Fruit fly (Drosophila melanogaster) whole organism, prepupa: ENCODE data around the gene CG4607.

ENCODE experiments used
- CG10631 ChIP-seq: fragments of 200-800 bp; sonication (Bioruptor generic); optimal IDR thresholded peaks from 2 replicates; lab custom pipeline; 2016; ENCODE audit warnings: missing biosample characterization, missing genetic modification characterization
- CG10669 ChIP-seq: fragments of 200-800 bp; sonication (Bioruptor generic); optimal IDR thresholded peaks from 3 replicates; lab custom pipeline; 2018; ENCODE audit warnings: missing biosample characterization, mild to moderate bottlenecking, missing genetic modification characterization, moderate library complexity
- CG11294 ChIP-seq: fragments of 200-800 bp; sonication (Bioruptor generic); IDR thresholded peaks from 2 replicates; pipeline ENCODE4 v1.3.6; 2022; ENCODE audit warnings: missing biosample characterization, missing genetic modification characterization
- CG11762 ChIP-seq: fragments of 200-800 bp; sonication (Bioruptor generic); optimal IDR thresholded peaks from 3 replicates; lab custom pipeline; 2016; ENCODE audit warnings: missing biosample characterization, missing genetic modification characterization; ENCODE audit not compliant: insufficient read depth
- CG11902 ChIP-seq: fragments of 200-800 bp; sonication (Bioruptor generic); optimal IDR thresholded peaks from 3 replicates; lab custom pipeline; 2016; ENCODE audit warnings: missing biosample characterization, missing genetic modification characterization
- CG15336 ChIP-seq: fragments of 200-800 bp; sonication (Bioruptor generic); IDR thresholded peaks from 2 replicates; pipeline ENCODE4 v1.3.6; 2022; ENCODE audit warnings: missing biosample characterization, missing genetic modification characterization
- CG1621 ChIP-seq: fragments of 200-800 bp; sonication (Bioruptor generic); optimal IDR thresholded peaks from 3 replicates; lab custom pipeline; 2018; ENCODE audit warnings: missing biosample characterization, mild to moderate bottlenecking, missing genetic modification characterization
- CG16779 ChIP-seq: fragments of 200-800 bp; sonication (Bioruptor generic); optimal IDR thresholded peaks from 3 replicates; lab custom pipeline; 2017; ENCODE audit warnings: missing biosample characterization, mild to moderate bottlenecking, missing genetic modification characterization
- CG3032 ChIP-seq: fragments of 200-800 bp; optimal IDR thresholded peaks from 2 replicates; lab custom pipeline; 2019; ENCODE audit warnings: missing biosample characterization, mild to moderate bottlenecking, missing genetic modification characterization, moderate library complexity
- CG31627 ChIP-seq: fragments of 200-800 bp; sonication (Bioruptor generic); optimal IDR thresholded peaks from 3 replicates; lab custom pipeline; 2016; ENCODE audit warnings: missing biosample characterization, missing genetic modification characterization
- CG32006 ChIP-seq: fragments of 200-800 bp; sonication (Bioruptor generic); optimal IDR thresholded peaks from 3 replicates; lab custom pipeline; 2017; ENCODE audit warnings: missing biosample characterization, mild to moderate bottlenecking, missing genetic modification characterization
- CG34406 ChIP-seq: fragments of 200-800 bp; sonication (Bioruptor generic); optimal IDR thresholded peaks from 3 replicates; lab custom pipeline; 2016; ENCODE audit warnings: missing biosample characterization, missing genetic modification characterization
- CG3919 ChIP-seq: fragments of 200-800 bp; sonication (Bioruptor generic); optimal IDR thresholded peaks from 3 replicates; lab custom pipeline; 2016; ENCODE audit warnings: missing biosample characterization, missing genetic modification characterization
- CG4318 ChIP-seq: fragments of 200-800 bp; sonication (Bioruptor generic); optimal IDR thresholded peaks from 3 replicates; lab custom pipeline; 2017; ENCODE audit warnings: missing biosample characterization, mild to moderate bottlenecking, missing genetic modification characterization
- CG6163 ChIP-seq: fragments of 200-800 bp; sonication (Bioruptor generic); IDR thresholded peaks from 3 replicates; pipeline ENCODE4 v1.3.6; 2022; ENCODE audit warnings: missing biosample characterization, missing genetic modification characterization
- CG6276 ChIP-seq: fragments of 200-800 bp; sonication (Bioruptor generic); optimal IDR thresholded peaks from 2 replicates; lab custom pipeline; 2017; ENCODE audit warnings: missing biosample characterization, mild to moderate bottlenecking, missing genetic modification characterization
- CG6792 ChIP-seq: fragments of 200-800 bp; sonication (Bioruptor generic); optimal IDR thresholded peaks from 3 replicates; lab custom pipeline; 2016; ENCODE audit warnings: missing biosample characterization, missing genetic modification characterization
- CG6808 ChIP-seq: fragments of 200-800 bp; sonication (Bioruptor generic); optimal IDR thresholded peaks from 3 replicates; lab custom pipeline; 2017; ENCODE audit warnings: missing biosample characterization, missing genetic modification characterization, mild to moderate bottlenecking, moderate library complexity, missing genetic modification reagents
- CG6854 ChIP-seq: fragments of 200-800 bp; sonication (Bioruptor generic); optimal IDR thresholded peaks from 2 replicates; lab custom pipeline; 2017; ENCODE audit warnings: missing biosample characterization, mild to moderate bottlenecking, missing genetic modification characterization
- CG7368 ChIP-seq: fragments of 200-800 bp; sonication (Bioruptor generic); optimal IDR thresholded peaks from 3 replicates; lab custom pipeline; 2016; ENCODE audit warnings: missing biosample characterization, missing genetic modification characterization
- CG8119 ChIP-seq: fragments of 200-800 bp; sonication (Bioruptor generic); IDR thresholded peaks from 3 replicates; pipeline ENCODE4 v1.3.6; 2022; ENCODE audit warnings: missing biosample characterization, missing genetic modification characterization
- CG8319 ChIP-seq: fragments of 200-800 bp; sonication (Bioruptor generic); optimal IDR thresholded peaks from 3 replicates; lab custom pipeline; 2016; ENCODE audit warnings: missing biosample characterization, missing genetic modification characterization
- CG8632 ChIP-seq: fragments of 200-800 bp; sonication (Bioruptor generic); optimal IDR thresholded peaks from 3 replicates; lab custom pipeline; 2016; ENCODE audit warnings: missing biosample characterization, missing genetic modification characterization
- CG9139 ChIP-seq: fragments of 200-800 bp; sonication (Bioruptor generic); optimal IDR thresholded peaks from 3 replicates; lab custom pipeline; 2017; ENCODE audit warnings: missing biosample characterization, mild to moderate bottlenecking, missing genetic modification characterization
- Eip75B ChIP-seq: fragments of 200-800 bp; sonication (Bioruptor generic); optimal IDR thresholded peaks from 3 replicates; lab custom pipeline; 2016; ENCODE audit warnings: missing biosample characterization, missing genetic modification characterization
- Eip78C ChIP-seq: fragments of 200-800 bp; sonication (Bioruptor generic); peaks from one replicate; lab custom pipeline; 2016; ENCODE audit warnings: missing biosample characterization, missing genetic modification characterization
- Ets21C ChIP-seq: fragments of 200-800 bp; sonication (Bioruptor generic); optimal IDR thresholded peaks from 3 replicates; lab custom pipeline; 2016; ENCODE audit warnings: missing biosample characterization, missing genetic modification characterization
- Ets96B ChIP-seq: fragments of 200-800 bp; optimal IDR thresholded peaks from 2 replicates; lab custom pipeline; 2019; ENCODE audit warnings: missing biosample characterization, mild to moderate bottlenecking, missing genetic modification characterization, moderate library complexity
- Hr38 ChIP-seq: sonication (Bioruptor generic); optimal IDR thresholded peaks from 2 replicates; lab custom pipeline; 2016; ENCODE audit warnings: missing biosample characterization, missing genetic modification characterization
- Hr39 ChIP-seq: fragments of 200-800 bp; sonication (Bioruptor generic); optimal IDR thresholded peaks from 2 replicates; lab custom pipeline; 2016; ENCODE audit warnings: missing biosample characterization, missing genetic modification characterization
- Hr4 ChIP-seq: fragments of 200-800 bp; sonication (Bioruptor generic); optimal IDR thresholded peaks from 3 replicates; lab custom pipeline; 2016; ENCODE audit warnings: missing biosample characterization, missing genetic modification characterization
- Lpt ChIP-seq: fragments of 200-800 bp; sonication (Bioruptor generic); optimal IDR thresholded peaks from 3 replicates; lab custom pipeline; 2016; ENCODE audit warnings: missing biosample characterization, missing genetic modification characterization
- Met ChIP-seq: fragments of 200-800 bp; sonication (Bioruptor generic); optimal IDR thresholded peaks from 3 replicates; lab custom pipeline; 2016; ENCODE audit warnings: missing biosample characterization, missing genetic modification characterization
- Smox ChIP-seq: fragments of 200-800 bp; sonication (Bioruptor generic); optimal IDR thresholded peaks from 3 replicates; lab custom pipeline; 2016; ENCODE audit warnings: missing biosample characterization, missing genetic modification characterization
- Sox102F ChIP-seq: fragments of 200-800 bp; sonication (Bioruptor generic); optimal IDR thresholded peaks from 2 replicates; lab custom pipeline; 2016; ENCODE audit warnings: missing biosample characterization, mild to moderate bottlenecking, missing genetic modification characterization
- Sox14 ChIP-seq: fragments of 200-800 bp; sonication (Bioruptor generic); optimal IDR thresholded peaks from 3 replicates; lab custom pipeline; 2016; ENCODE audit warnings: missing biosample characterization, missing genetic modification characterization
- acj6 ChIP-seq: fragments of 200-800 bp; sonication (Bioruptor generic); optimal IDR thresholded peaks from 3 replicates; lab custom pipeline; 2016; ENCODE audit warnings: missing biosample characterization, missing genetic modification characterization
- cyc ChIP-seq: fragments of 200-800 bp; sonication (Bioruptor generic); optimal IDR thresholded peaks from 3 replicates; lab custom pipeline; 2016; ENCODE audit warnings: missing biosample characterization, missing genetic modification characterization
- dac ChIP-seq: fragments of 200-800 bp; sonication (Bioruptor generic); optimal IDR thresholded peaks from 2 replicates; lab custom pipeline; 2017; ENCODE audit warnings: missing biosample characterization, mild to moderate bottlenecking, missing genetic modification characterization
- dsx ChIP-seq: fragments of 200-800 bp; optimal IDR thresholded peaks from 3 replicates; lab custom pipeline; 2019; ENCODE audit warnings: missing biosample characterization, mild to moderate bottlenecking, missing genetic modification characterization, moderate library complexity; ENCODE audit not compliant: poor library complexity, severe bottlenecking
- esn ChIP-seq: fragments of 200-800 bp; sonication (Bioruptor generic); optimal IDR thresholded peaks from 2 replicates; lab custom pipeline; 2016; ENCODE audit warnings: missing biosample characterization, mild to moderate bottlenecking, missing genetic modification characterization, moderate library complexity
- fd59A ChIP-seq: fragments of 200-800 bp; sonication (Bioruptor generic); optimal IDR thresholded peaks from 2 replicates; lab custom pipeline; 2017; ENCODE audit warnings: missing biosample characterization, mild to moderate bottlenecking, missing genetic modification characterization, missing genetic modification reagents
- fkh ChIP-seq: fragments of 200-800 bp; sonication (Bioruptor generic); optimal IDR thresholded peaks from 3 replicates; lab custom pipeline; 2017; ENCODE audit warnings: missing biosample characterization, mild to moderate bottlenecking, missing genetic modification characterization, moderate library complexity
- lz ChIP-seq: fragments of 200-800 bp; sonication (Bioruptor generic); optimal IDR thresholded peaks from 3 replicates; lab custom pipeline; 2016; ENCODE audit warnings: missing biosample characterization, missing genetic modification characterization
- net ChIP-seq: fragments of 200-800 bp; sonication (Bioruptor generic); optimal IDR thresholded peaks from 3 replicates; lab custom pipeline; 2016; ENCODE audit warnings: missing biosample characterization, missing genetic modification characterization
- pdm3 ChIP-seq: fragments of 200-800 bp; sonication (Bioruptor generic); optimal IDR thresholded peaks from 3 replicates; lab custom pipeline; 2016; ENCODE audit warnings: missing biosample characterization, missing genetic modification characterization
- salr ChIP-seq, 2 experiments: fragments of 200-800 bp; sonication (Bioruptor generic); optimal IDR thresholded peaks; 3 replicates each; lab custom pipeline; 2016 to 2018; ENCODE audit warnings: missing biosample characterization in 2 of 2, missing genetic modification characterization in 2 of 2, mild to moderate bottlenecking in 1 of 2
- ss ChIP-seq, 2 experiments: fragments of 200-800 bp; sonication (Bioruptor generic); optimal IDR thresholded peaks; 2 replicates in 1 of 2; 3 replicates in 1 of 2; lab custom pipeline; 2017 to 2018; ENCODE audit warnings: mild to moderate bottlenecking in 2 of 2, missing biosample characterization in 2 of 2, missing genetic modification characterization in 2 of 2, moderate library complexity in 1 of 2
- svp ChIP-seq: fragments of 200-800 bp; sonication (Bioruptor generic); peaks from one replicate; lab custom pipeline; 2016; ENCODE audit warnings: missing biosample characterization, missing genetic modification characterization
- topi ChIP-seq: fragments of 200-800 bp; sonication (Bioruptor generic); optimal IDR thresholded peaks from 3 replicates; lab custom pipeline; 2016; ENCODE audit warnings: missing biosample characterization, missing genetic modification characterization
- vri ChIP-seq: fragments of 200-800 bp; sonication (Bioruptor generic); optimal IDR thresholded peaks from 3 replicates; lab custom pipeline; 2016; ENCODE audit warnings: missing biosample characterization, mild to moderate bottlenecking, missing genetic modification characterization

Gene CG4607

dm6 chrX:7117729-7118128 lies 48.5 kb downstream of the CG4607 start:
- TF ChIP-seq salr (GFP tag; optimal IDR thresholded peaks at IDR 0.05; lab: Kevin White, UChicago), result no peak
- TF ChIP-seq cyc (GFP tag; lab: Kevin White, UChicago), result no peak
- no peak for TF ChIP-seq Eip75B (GFP tag; lab: Kevin White, UChicago)
- TF ChIP-seq CG6276 (GFP tag; lab: Kevin White, UChicago), result no peak
- TF ChIP-seq CG3032 (tag; lab: Kevin White, UChicago), result peak; percentile 38
- TF ChIP-seq CG16779 (tag; lab: Kevin White, UChicago), result no peak
- peak; percentile 55 for TF ChIP-seq svp (GFP tag; lab: Kevin White, UChicago)
- no peak for TF ChIP-seq Sox14 (GFP tag; lab: Kevin White, UChicago)
- TF ChIP-seq Hr4 (GFP tag; lab: Kevin White, UChicago), result no peak
- peak; percentile 34 for TF ChIP-seq CG10669 (GFP tag; lab: Kevin White, UChicago)
- TF ChIP-seq Hr38 (GFP tag; lab: Kevin White, UChicago), result no peak
- no peak for TF ChIP-seq dac (GFP tag; lab: Kevin White, UChicago)
- TF ChIP-seq Sox102F, result no peak
- peak; percentile 27 for TF ChIP-seq dsx (GFP tag; lab: Kevin White, UChicago)
- TF ChIP-seq esn (GFP tag; lab: Kevin White, UChicago), result peak; percentile 20
- no peak for TF ChIP-seq vri
- peak; percentile 1 for TF ChIP-seq Smox (GFP tag; lab: Kevin White, UChicago)
- peak; percentile 11 for TF ChIP-seq fkh (GFP tag; lab: Kevin White, UChicago)
- TF ChIP-seq CG6163, result 0 out of 3 replicates have a peak, but pooled peaks have one; percentile 28
- peak; percentile 14 for TF ChIP-seq CG32006 (GFP tag; lab: Kevin White, UChicago)
- no peak for TF ChIP-seq CG11294 (GFP tag; lab: Robert Waterston, UW)
- no peak for TF ChIP-seq CG15336 (GFP tag; lab: Robert Waterston, UW)
- TF ChIP-seq net, result no peak
- TF ChIP-seq CG1621 (tag; lab: Kevin White, UChicago), result peak; percentile 3
- no peak for TF ChIP-seq fd59A (GFP tag; lab: Kevin White, UChicago)
- peak; percentile 43 for TF ChIP-seq Ets96B (tag; lab: Kevin White, UChicago)
- TF ChIP-seq CG10631 (GFP tag; lab: Kevin White, UChicago), result peak; percentile 9
- no peak for TF ChIP-seq CG9139
- no peak for TF ChIP-seq CG11762 (GFP tag; lab: Kevin White, UChicago)
- TF ChIP-seq CG11902 (GFP tag; lab: Kevin White, UChicago), result no peak
- TF ChIP-seq topi (GFP tag; lab: Kevin White, UChicago), result peak; percentile 14
- peak; percentile 3 for TF ChIP-seq CG8632
- TF ChIP-seq acj6, result peak; percentile 5
- no peak for TF ChIP-seq CG8119
- TF ChIP-seq CG6792, result no peak
- peak; percentile 76 for TF ChIP-seq Eip78C (GFP tag; lab: Kevin White, UChicago)
- peak; percentile 13 for TF ChIP-seq lz (GFP tag; lab: Kevin White, UChicago)
- peak; percentile 0 for TF ChIP-seq Hr39 (GFP tag; lab: Kevin White, UChicago)
- peak; percentile 21 for TF ChIP-seq CG4318
- no peak for TF ChIP-seq CG6854 (GFP tag; lab: Kevin White, UChicago)
- peak; percentile 26 for TF ChIP-seq Met (GFP tag; lab: Kevin White, UChicago)
- TF ChIP-seq CG3919 (GFP tag; lab: Kevin White, UChicago), result no peak
- TF ChIP-seq CG8319, result no peak
- TF ChIP-seq CG31627, result no peak
- no peak for TF ChIP-seq CG34406 (GFP tag; lab: Kevin White, UChicago)
- TF ChIP-seq ss (GFP tag; optimal IDR thresholded peaks at IDR 0.05; lab: Kevin White, UChicago), result peak in 1 of 2 experiments; percentile 31
- TF ChIP-seq Ets21C (GFP tag; lab: Kevin White, UChicago), result no peak
- TF ChIP-seq CG7368 (GFP tag; lab: Kevin White, UChicago), result no peak
- TF ChIP-seq CG6808 (GFP tag; lab: Kevin White, UChicago), result peak; percentile 34
- TF ChIP-seq pdm3 (GFP tag; lab: Kevin White, UChicago), result no peak
- TF ChIP-seq Lpt (GFP tag; lab: Kevin White, UChicago), result no peak
